Worm (Caenorhabditis elegans) whole organism, midembryonic: ENCODE data around the gene F44E5.5.
A peak's percentile ranks its signal among the peaks of the same experiment; 100 is the strongest.

Source experiments
- cog-1 ChIP-seq: sonication (generic microtip); optimal IDR thresholded peaks from 2 replicates; lab custom pipeline; 2016; ENCODE audit warnings: missing genetic modification characterization, missing compliant biosample characterization
- klf-2 ChIP-seq: fragments of 200-800 bp; sonication (Bioruptor generic); conservative IDR thresholded peaks from 2 replicates; pipeline ENCODE4 v1.3.6; 2022; ENCODE audit warnings: missing genetic modification reagents, missing genetic modification characterization, missing compliant biosample characterization
- med-1 ChIP-seq: sonication (generic microtip); optimal IDR thresholded peaks from 2 replicates; lab custom pipeline; 2017; ENCODE audit warnings: missing genetic modification characterization, mild to moderate bottlenecking, missing compliant biosample characterization, antibody characterized with exemption, missing genetic modification reagents; ENCODE audit not compliant: insufficient read depth
- tab-1 ChIP-seq: fragments of 200-800 bp; sonication (Bioruptor generic); IDR thresholded peaks from 2 replicates; pipeline ENCODE4 v1.3.6; 2022; ENCODE audit warnings: missing genetic modification characterization, missing compliant biosample characterization
- ztf-23 ChIP-seq: fragments of 200-800 bp; sonication (Bioruptor generic); IDR thresholded peaks from 2 replicates; pipeline ENCODE4 v1.3.6; 2022; ENCODE audit warnings: missing genetic modification reagents, missing genetic modification characterization, missing compliant biosample characterization

ce11 chrII:11746782-11747288 lies 12.6 kb upstream of the F44E5.5 start:
- TF ChIP-seq klf-2 (GFP tag; lab: Robert Waterston, UW) (no peak), cog-1 (tag; lab: Kevin White, UChicago) (no peak), ztf-23 (GFP tag; lab: Robert Waterston, UW) (0 out of 2 replicates have a peak, but pooled peaks have one; percentile 37), tab-1 (peak; percentile 64; the same call in 1 of the 2 replicates), med-1 (no peak)
